Fruit fly (Drosophila melanogaster) whole organism, embryonic: Measurements from ENCODE around the gene Ide.

Source experiments
- CG2199 ChIP-seq: fragments of 200-800 bp; sonication (Bioruptor generic); IDR thresholded peaks from 3 replicates; pipeline ENCODE4 v1.3.6; 2022; ENCODE audit warnings: missing biosample characterization, missing genetic modification characterization
- Spps ChIP-seq: fragments of 200-800 bp; sonication (Bioruptor generic); optimal IDR thresholded peaks from 2 replicates; lab custom pipeline; 2018; ENCODE audit warnings: missing biosample characterization, mild to moderate bottlenecking, missing genetic modification characterization
- corto ChIP-seq: fragments of 200-800 bp; sonication (Bioruptor generic); optimal IDR thresholded peaks from 2 replicates; lab custom pipeline; 2016; ENCODE audit warnings: missing biosample characterization, mild to moderate bottlenecking, missing genetic modification characterization, moderate library complexity
- insv ChIP-seq, 2 experiments: fragments of 200-800 bp; sonication (Bioruptor generic); optimal IDR thresholded peaks; 3 replicates each; lab custom pipeline; 2016 to 2018; ENCODE audit warnings: missing biosample characterization in 2 of 2, missing genetic modification characterization in 2 of 2
- jigr1 ChIP-seq: fragments of 200-800 bp; sonication (Bioruptor generic); IDR thresholded peaks from 3 replicates; pipeline ENCODE4 v1.3.6; 2022; ENCODE audit warnings: missing biosample characterization, missing genetic modification characterization
- slp2 ChIP-seq: fragments of 200-800 bp; sonication (Bioruptor generic); optimal IDR thresholded peaks from 2 replicates; lab custom pipeline; 2016; ENCODE audit warnings: missing biosample characterization, missing genetic modification characterization

DNA sequence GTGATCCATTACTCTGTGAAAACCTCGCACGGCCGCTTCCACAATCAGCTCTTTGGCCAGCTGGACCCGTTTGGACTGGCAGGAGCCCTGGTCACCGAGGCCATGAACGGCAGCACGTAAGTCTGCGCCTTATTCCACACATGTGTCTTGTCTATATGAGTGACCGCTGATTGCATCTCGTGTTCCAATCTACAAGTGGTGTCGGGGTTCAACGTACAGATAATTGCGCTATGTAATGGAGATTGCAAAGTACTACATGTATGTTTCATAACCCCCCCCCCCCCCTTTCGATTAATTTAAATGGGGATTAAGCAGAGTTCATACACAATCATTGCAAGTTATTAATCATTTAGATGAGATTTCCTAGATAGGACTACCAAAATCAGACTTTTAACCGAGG is 20.8 kb downstream of the Ide start:
- TF ChIP-seq Spps (tag; lab: Kevin White, UChicago), result no peak
- TF ChIP-seq CG2199 (GFP tag; lab: Robert Waterston, UW), result no peak
- TF ChIP-seq jigr1 (GFP tag; lab: Robert Waterston, UW), result no peak
- TF ChIP-seq slp2 (GFP tag; lab: Kevin White, UChicago), result no peak
- TF ChIP-seq insv (GFP tag; optimal IDR thresholded peaks at IDR 0.05; lab: Kevin White, UChicago), result no peak
- no peak for TF ChIP-seq corto (GFP tag; lab: Kevin White, UChicago)
